Fruit fly (Drosophila melanogaster) whole organism, wandering third instar larva: Measurements from ENCODE around the gene fax.

Experiments used
- Abd-B ChIP-seq: fragments of >200 bp; optimal IDR thresholded peaks from 2 replicates; lab custom pipeline; 2017; ENCODE audit warnings: missing biosample characterization, missing genetic modification characterization
- CG32264 ChIP-seq: fragments of 200-800 bp; sonication (Bioruptor generic); optimal IDR thresholded peaks from 2 replicates; lab custom pipeline; 2016; ENCODE audit warnings: missing biosample characterization, missing genetic modification characterization
- CG9705 ChIP-seq: fragments of 200-800 bp; sonication (Bioruptor generic); optimal IDR thresholded peaks from 2 replicates; lab custom pipeline; 2018; ENCODE audit warnings: missing biosample characterization, mild to moderate bottlenecking, missing genetic modification characterization
- CrebA ChIP-seq: fragments of 200-800 bp; sonication (Bioruptor generic); optimal IDR thresholded peaks from 2 replicates; lab custom pipeline; 2016; ENCODE audit warnings: missing biosample characterization, mild to moderate bottlenecking, missing genetic modification characterization, borderline replicate concordance
- Dfd ChIP-seq: fragments of >200 bp; optimal IDR thresholded peaks from 2 replicates; lab custom pipeline; 2017; ENCODE audit warnings: missing biosample characterization, missing genetic modification characterization
- Dif ChIP-seq: fragments of 200-275, 200-300 bp; sonication (Bioruptor generic); optimal IDR thresholded peaks from 2 replicates; lab custom pipeline; 2018; ENCODE audit warnings: missing biosample characterization, missing genetic modification characterization; ENCODE audit not compliant: partially characterized antibody
- GATAd ChIP-seq: sonication (Bioruptor generic); optimal IDR thresholded peaks from 2 replicates; lab custom pipeline; 2016; ENCODE audit warnings: missing biosample characterization, missing genetic modification characterization
- HLH106 ChIP-seq: fragments of 200-800 bp; optimal IDR thresholded peaks from 3 replicates; lab custom pipeline; 2019; ENCODE audit warnings: missing biosample characterization, mild to moderate bottlenecking, missing genetic modification characterization, moderate library complexity
- Hnf4 ChIP-seq: fragments of 200-800 bp; sonication (Bioruptor generic); optimal IDR thresholded peaks from 2 replicates; lab custom pipeline; 2016; ENCODE audit warnings: missing biosample characterization, mild to moderate bottlenecking, missing genetic modification characterization
- Hr78 ChIP-seq: fragments of >200 bp; optimal IDR thresholded peaks from 2 replicates; lab custom pipeline; 2017; ENCODE audit warnings: missing biosample characterization, missing genetic modification characterization
- Hr83 ChIP-seq: fragments of 200-300 bp; sonication (Bioruptor generic); optimal IDR thresholded peaks from 2 replicates; lab custom pipeline; 2016; ENCODE audit warnings: missing biosample characterization, mild to moderate bottlenecking, missing genetic modification characterization, moderate library complexity; ENCODE audit not compliant: poor library complexity, severe bottlenecking
- Jra ChIP-seq: sonication (Bioruptor generic); optimal IDR thresholded peaks from 2 replicates; lab custom pipeline; 2016; ENCODE audit warnings: missing biosample characterization, missing genetic modification characterization
- Mio ChIP-seq: sonication (Bioruptor generic); optimal IDR thresholded peaks from 2 replicates; lab custom pipeline; 2016; ENCODE audit warnings: missing biosample characterization, missing genetic modification characterization
- Myc ChIP-seq: fragments of >200 bp; optimal IDR thresholded peaks from 2 replicates; lab custom pipeline; 2017
- N ChIP-seq: fragments of >200 bp; optimal IDR thresholded peaks from 2 replicates; lab custom pipeline; 2018; ENCODE audit warnings: missing biosample characterization, missing external identifiers, missing genetic modification characterization
- OdsH ChIP-seq: fragments of 200-800 bp; sonication (Bioruptor generic); optimal IDR thresholded peaks from 2 replicates; lab custom pipeline; 2016; ENCODE audit warnings: missing biosample characterization, mild to moderate bottlenecking, missing genetic modification characterization
- Rel ChIP-seq, 2 experiments: fragments of 200-800 bp; sonication (Bioruptor generic) in 1 of 2; optimal IDR thresholded peaks; 2 replicates in 1 of 2; 3 replicates in 1 of 2; lab custom pipeline; 2016 to 2019; ENCODE audit warnings: mild to moderate bottlenecking in 2 of 2, missing biosample characterization in 2 of 2, missing genetic modification characterization in 2 of 2, moderate library complexity in 1 of 2
- Sp1 ChIP-seq: fragments of 200-800 bp; sonication (Bioruptor generic); optimal IDR thresholded peaks from 3 replicates; lab custom pipeline; 2019; ENCODE audit warnings: missing biosample characterization, mild to moderate bottlenecking, missing genetic modification characterization, moderate library complexity
- Vsx2 ChIP-seq: fragments of 200-300, 225-300 bp; sonication (Bioruptor generic); optimal IDR thresholded peaks from 2 replicates; lab custom pipeline; 2018; ENCODE audit warnings: missing biosample characterization, missing genetic modification characterization; ENCODE audit not compliant: partially characterized antibody
- br ChIP-seq: fragments of 200-800 bp; sonication (Bioruptor generic); optimal IDR thresholded peaks from 2 replicates; lab custom pipeline; 2016; ENCODE audit warnings: missing biosample characterization, missing genetic modification characterization
- brk ChIP-seq: fragments of 200-800 bp; sonication (Bioruptor generic); optimal IDR thresholded peaks from 2 replicates; lab custom pipeline; 2016; ENCODE audit warnings: missing biosample characterization, mild to moderate bottlenecking, missing genetic modification characterization
- dl ChIP-seq, 2 experiments: fragments of 175-275, 200-275 bp in 1 of 2; fragments of 200-275 bp in 1 of 2; sonication (Bioruptor generic); optimal IDR thresholded peaks; lab custom pipeline; 2018; ENCODE audit warnings: mild to moderate bottlenecking in 2 of 2, missing biosample characterization in 2 of 2, missing genetic modification characterization in 2 of 2, moderate library complexity in 2 of 2; ENCODE audit not compliant: partially characterized antibody in 2 of 2, insufficient read depth in 1 of 2
- dmrt93B ChIP-seq: fragments of 200-800 bp; sonication (Bioruptor generic); optimal IDR thresholded peaks from 2 replicates; lab custom pipeline; 2018; ENCODE audit warnings: missing biosample characterization, mild to moderate bottlenecking, missing genetic modification characterization
- dsf ChIP-seq: sonication (Bioruptor generic); optimal IDR thresholded peaks from 2 replicates; lab custom pipeline; 2016; ENCODE audit warnings: missing biosample characterization, missing genetic modification characterization, borderline replicate concordance
- ey ChIP-seq: fragments of 200-800 bp; sonication (Bioruptor generic); optimal IDR thresholded peaks from 2 replicates; lab custom pipeline; 2016; ENCODE audit warnings: missing biosample characterization, missing genetic modification characterization
- foxo ChIP-seq, 2 experiments: fragments of 200-800 bp; sonication (Bioruptor generic); optimal IDR thresholded peaks; 2 replicates in 1 of 2; 3 replicates in 1 of 2; lab custom pipeline; 2016 to 2017; ENCODE audit warnings: missing biosample characterization in 2 of 2, missing genetic modification characterization in 2 of 2
- fru ChIP-seq: fragments of 200-800 bp; sonication (Bioruptor generic); optimal IDR thresholded peaks from 3 replicates; lab custom pipeline; 2016; ENCODE audit warnings: missing biosample characterization, mild to moderate bottlenecking, missing genetic modification characterization
- h ChIP-seq: fragments of 200-800 bp; sonication (Bioruptor generic); optimal IDR thresholded peaks from 3 replicates; lab custom pipeline; 2016; ENCODE audit warnings: missing biosample characterization, mild to moderate bottlenecking, missing genetic modification characterization
- jim ChIP-seq: fragments of 175-275, 200-325 bp; sonication (Bioruptor generic); optimal IDR thresholded peaks from 2 replicates; lab custom pipeline; 2016; ENCODE audit warnings: missing biosample characterization, mild to moderate bottlenecking, missing genetic modification characterization
- lola ChIP-seq: fragments of >200 bp; optimal IDR thresholded peaks from 2 replicates; lab custom pipeline; 2017; ENCODE audit warnings: missing biosample characterization, missing genetic modification characterization
- pan ChIP-seq: fragments of >200 bp; optimal IDR thresholded peaks from 2 replicates; lab custom pipeline; 2017
- psq ChIP-seq: fragments of 200-800 bp; sonication (Bioruptor generic); optimal IDR thresholded peaks from 3 replicates; lab custom pipeline; 2017; ENCODE audit warnings: missing biosample characterization, mild to moderate bottlenecking, missing genetic modification characterization, moderate library complexity
- rgr ChIP-seq: fragments of 200-800 bp; sonication (Bioruptor generic); optimal IDR thresholded peaks from 3 replicates; lab custom pipeline; 2016; ENCODE audit warnings: missing biosample characterization, mild to moderate bottlenecking, missing genetic modification characterization
- sage ChIP-seq: fragments of 200-800 bp; sonication (Bioruptor generic); optimal IDR thresholded peaks from 2 replicates; lab custom pipeline; 2016; ENCODE audit warnings: missing biosample characterization, mild to moderate bottlenecking, missing genetic modification characterization
- sv ChIP-seq: fragments of 200-800 bp; sonication (Bioruptor generic); optimal IDR thresholded peaks from 3 replicates; lab custom pipeline; 2016; ENCODE audit warnings: missing biosample characterization, missing genetic modification characterization
- tai ChIP-seq: sonication (Bioruptor generic); optimal IDR thresholded peaks from 2 replicates; lab custom pipeline; 2016; ENCODE audit warnings: missing biosample characterization, missing genetic modification characterization
- usp ChIP-seq: fragments of >200 bp; optimal IDR thresholded peaks from 2 replicates; lab custom pipeline; 2017; ENCODE audit warnings: missing biosample characterization, missing genetic modification characterization
- woc ChIP-seq: sonication (Bioruptor generic); optimal IDR thresholded peaks from 2 replicates; lab custom pipeline; 2016; ENCODE audit warnings: missing biosample characterization, mild to moderate bottlenecking, missing genetic modification characterization

Gene fax

dm6 chr3L:16410234-16411119 lies 1.2 kb downstream of the fax start:
- TF ChIP-seq N (GFP tag; lab: Kevin White, UChicago) (peak; percentile 58), pan (no peak), woc (peak; percentile 90), sv (GFP tag; lab: Kevin White, UChicago) (no peak), Jra (peak; percentile 23), Hr83 (GFP tag; lab: Kevin White, UChicago) (peak; percentile 47), sage (GFP tag; lab: Kevin White, UChicago) (peak; percentile 57), fru (GFP tag; lab: Kevin White, UChicago) (peak; percentile 88), dmrt93B (GFP tag; lab: Kevin White, UChicago) (peak; percentile 35), lola (no peak), brk (peak; percentile 72), dl (GFP tag; optimal IDR thresholded peaks at IDR 0.05; lab: Kevin White, UChicago; ENCODE audit: insufficient read depth in 1 of 2, partially characterized antibody in 2 of 2) (peak; percentile 44 to 53), Hr78 (GFP tag; lab: Kevin White, UChicago) (no peak), CG32264 (GFP tag; lab: Kevin White, UChicago) (peak; percentile 67), dsf (no peak), Hnf4 (peak; percentile 81), usp (no peak), tai (no peak), foxo (GFP tag; optimal IDR thresholded peaks at IDR 0.05; lab: Kevin White, UChicago) (peak in 1 of 2 experiments; percentile 83), CG9705 (GFP tag; lab: Kevin White, UChicago) (peak; percentile 65), Rel (GFP tag; optimal IDR thresholded peaks at IDR 0.05; lab: Kevin White, UChicago) (peak; percentile 27), Rel (tag; optimal IDR thresholded peaks at IDR 0.05; lab: Kevin White, UChicago) (no peak), br (GFP tag; lab: Kevin White, UChicago) (peak; percentile 85), Vsx2 (GFP tag; lab: Kevin White, UChicago) (no peak), ey (GFP tag; lab: Kevin White, UChicago) (peak; percentile 83), jim (no peak), Dif (GFP tag; lab: Kevin White, UChicago) (peak; percentile 78), Abd-B (GFP tag; lab: Kevin White, UChicago) (no peak), Myc (lab: Kevin White, UChicago) (no peak), HLH106 (tag; lab: Kevin White, UChicago) (peak; percentile 72), rgr (peak; percentile 83), GATAd (GFP tag; lab: Kevin White, UChicago) (no peak), psq (GFP tag; lab: Kevin White, UChicago) (peak; percentile 91), CrebA (no peak), Mio (no peak), OdsH (GFP tag; lab: Kevin White, UChicago) (peak; percentile 76), Dfd (GFP tag; lab: Kevin White, UChicago) (no peak), Sp1 (GFP tag; lab: Kevin White, UChicago) (peak; percentile 81), h (peak; percentile 87)

- TF ChIP-seq Vsx2 (GFP tag; lab: Kevin White, UChicago): no peak
- no peak for TF ChIP-seq Rel (GFP tag; optimal IDR thresholded peaks at IDR 0.05; lab: Kevin White, UChicago)
- TF ChIP-seq Rel (tag; optimal IDR thresholded peaks at IDR 0.05; lab: Kevin White, UChicago): peak; percentile 19
- TF ChIP-seq Dif (GFP tag; lab: Kevin White, UChicago): peak; percentile 1
Measured at dm6 chr3L:16409440-16410233, 2.0 kb downstream of the fax start.
